Fruit fly (Drosophila melanogaster): ENCODE data around the gene CG33325.

CG33325 gene

dm6 chr3R:8679934-8680333 is at the start of gene CG33325:
Gene CG33325, minus strand, starts transcription at chr3R:8680034.
- TF ChIP-seq Hr96 (GFP tag; optimal IDR thresholded peaks at IDR 0.05) (no peak), CG7101 (tag; optimal IDR thresholded peaks at IDR 0.05) (no peak), kay (GFP tag; ENCODE audit: borderline replicate concordance) (no peak), CG33017 (tag; optimal IDR thresholded peaks at IDR 0.05) (no peak), ovo (GFP tag; optimal IDR thresholded peaks at IDR 0.05) (no peak)

dm6 chr3R:8729542-8729941 is 49.7 kb upstream of the CG33325 start, which contains the start of gene ranshi:
Gene ranshi, minus strand, starts transcription at chr3R:8729693.
- no peak for TF ChIP-seq CG7045 (GFP tag; optimal IDR thresholded peaks at IDR 0.05)
- no peak for TF ChIP-seq CG1620 (GFP tag; optimal IDR thresholded peaks at IDR 0.05)
- TF ChIP-seq kay (GFP tag; ENCODE audit: borderline replicate concordance): peak; percentile 39

- TF ChIP-seq Mnt (GFP tag; optimal IDR thresholded peaks at IDR 0.05) (peak; percentile 19), CG7101 (tag; optimal IDR thresholded peaks at IDR 0.05) (peak; percentile 25), CG33017 (tag; optimal IDR thresholded peaks at IDR 0.05) (no peak), cic (GFP tag; optimal IDR thresholded peaks at IDR 0.05) (no peak)
Observed at dm6 chr3R:8726632-8727031, 46.8 kb upstream of the CG33325 start, which contains the start of gene CG8159. Gene CG8159, plus strand, starts transcription at chr3R:8726854.

dm6 chr3R:8725179-8725578 is 45.3 kb upstream of the CG33325 start, which contains the start of gene ouib:
Gene ouib, plus strand, starts transcription at chr3R:8725479.
- TF ChIP-seq kay (GFP tag; ENCODE audit: borderline replicate concordance) (peak; percentile 73), CG11617 (GFP tag; optimal IDR thresholded peaks at IDR 0.05) (no peak)

dm6 chr3R:8722962-8723548 is 43.2 kb upstream of the CG33325 start, which contains the start of gene nom:
Gene nom, plus strand, starts transcription at chr3R:8723174.
- TF ChIP-seq tj (GFP tag; optimal IDR thresholded peaks at IDR 0.05): peak; percentile 58
- no peak for TF ChIP-seq CG7101 (tag; optimal IDR thresholded peaks at IDR 0.05)

dm6 chr3R:8721071-8721470 is 41.2 kb upstream of the CG33325 start, which contains the start of gene CG8136:
Gene CG8136, plus strand, starts transcription at chr3R:8721371.
- TF ChIP-seq kay (GFP tag; ENCODE audit: borderline replicate concordance) (peak; percentile 47), cnc (optimal IDR thresholded peaks at IDR 0.05) (no peak)

dm6 chr3R:8718898-8719297 is 39.1 kb upstream of the CG33325 start, which contains the start of gene CG11760:
Gene CG11760, plus strand, starts transcription at chr3R:8719198.
- no peak for TF ChIP-seq CG11617 (GFP tag; optimal IDR thresholded peaks at IDR 0.05)
- TF ChIP-seq Clk (GFP tag; optimal IDR thresholded peaks at IDR 0.05): no peak
- no peak for TF ChIP-seq kay (GFP tag; ENCODE audit: borderline replicate concordance)
- no peak for TF ChIP-seq CG14711 (tag; optimal IDR thresholded peaks at IDR 0.05)
- TF ChIP-seq ovo (GFP tag; optimal IDR thresholded peaks at IDR 0.05): no peak
- no peak for TF ChIP-seq CG33017 (tag; optimal IDR thresholded peaks at IDR 0.05)
- TF ChIP-seq CG7045 (GFP tag; optimal IDR thresholded peaks at IDR 0.05): no peak
- TF ChIP-seq cic (GFP tag; optimal IDR thresholded peaks at IDR 0.05): no peak
- TF ChIP-seq toe (GFP tag; optimal IDR thresholded peaks at IDR 0.05): no peak
- no peak for TF ChIP-seq CG12768 (GFP tag; optimal IDR thresholded peaks at IDR 0.05)
- TF ChIP-seq CG7101 (tag; optimal IDR thresholded peaks at IDR 0.05): no peak

- peak; percentile 46 for TF ChIP-seq toe (GFP tag; optimal IDR thresholded peaks at IDR 0.05)
- peak; percentile 25 for TF ChIP-seq Hr96 (GFP tag; optimal IDR thresholded peaks at IDR 0.05)
- TF ChIP-seq cic (GFP tag; optimal IDR thresholded peaks at IDR 0.05): no peak
- TF ChIP-seq kay (GFP tag; ENCODE audit: borderline replicate concordance): peak; percentile 4
- no peak for TF ChIP-seq CG33017 (tag; optimal IDR thresholded peaks at IDR 0.05)
- TF ChIP-seq CG14711 (tag; optimal IDR thresholded peaks at IDR 0.05): no peak
- no peak for TF ChIP-seq CG11617 (GFP tag; optimal IDR thresholded peaks at IDR 0.05)
- TF ChIP-seq CG1620 (GFP tag; optimal IDR thresholded peaks at IDR 0.05): no peak
Observed at dm6 chr3R:8718356-8718755, 38.5 kb upstream of the CG33325 start, which contains the start of gene Cks85A. Gene Cks85A, minus strand, starts transcription at chr3R:8718456.

- peak; percentile 12 for TF ChIP-seq bab1 (GFP tag; optimal IDR thresholded peaks at IDR 0.05)
- TF ChIP-seq CG5204 (GFP tag; optimal IDR thresholded peaks at IDR 0.05): no peak
Observed at dm6 chr3R:8716551-8716879, 36.7 kb upstream of the CG33325 start.

All from whole organism, adult.